Fruit fly (Drosophila melanogaster) S2 (cell line): ENCODE measurements around the gene Ripalpha.

Source experiments
- CG8478 ChIP-seq: fragments of >200 bp; optimal IDR thresholded peaks from 2 replicates; lab custom pipeline; 2018
- CTCF ChIP-seq, 2 experiments: fragments of >200 bp; optimal IDR thresholded peaks; 2 replicates each; lab custom pipeline; 2018

- no peak for TF ChIP-seq CG8478
- no peak for TF ChIP-seq CTCF (optimal IDR thresholded peaks at IDR 0.05; lab: Kevin White, UChicago)
Observed at dm6 chr2L:10226213-10226723, 25.5 kb upstream of the Ripalpha start.
